Worm (Caenorhabditis elegans) whole organism, L4 larva: ENCODE data around the gene cyp-33C4.

ENCODE experiments used
- F37D6.2 ChIP-seq: sonication (generic microtip); optimal IDR thresholded peaks from 2 replicates; lab custom pipeline; 2016; ENCODE audit warnings: mild to moderate bottlenecking, missing genetic modification characterization, missing compliant biosample characterization
- T20F7.1 ChIP-seq: fragments of 200-800 bp; sonication (Bioruptor generic); optimal IDR thresholded peaks from 2 replicates; lab custom pipeline; 2018; ENCODE audit warnings: mild to moderate bottlenecking, missing genetic modification characterization, missing compliant biosample characterization
- Y105C5A.15 ChIP-seq: fragments of 200-800 bp; sonication (Bioruptor generic); IDR thresholded peaks from 2 replicates; pipeline ENCODE4 v1.3.6; 2022; ENCODE audit warnings: missing genetic modification characterization, missing compliant biosample characterization
- Y48G9A.11 ChIP-seq: fragments of 200-800 bp; sonication (Bioruptor generic); IDR thresholded peaks from 2 replicates; pipeline ENCODE4 v1.3.6; 2022; ENCODE audit warnings: missing genetic modification reagents, missing genetic modification characterization, missing compliant biosample characterization
- Y75B8A.6 ChIP-seq: fragments of 200-800 bp; sonication (Bioruptor generic); IDR thresholded peaks from 2 replicates; pipeline ENCODE4 v1.3.6; 2022; ENCODE audit warnings: missing genetic modification reagents, missing genetic modification characterization, missing compliant biosample characterization
- ZK546.5 ChIP-seq, 2 experiments: sonication (generic microtip); optimal IDR thresholded peaks; 2 replicates each; lab custom pipeline; 2017; ENCODE audit warnings: missing biosample characterization in 2 of 2, missing genetic modification characterization in 2 of 2
- aly-2 ChIP-seq: sonication (generic microtip); optimal IDR thresholded peaks from 2 replicates; lab custom pipeline; 2018; ENCODE audit warnings: missing biosample characterization, missing genetic modification characterization
- arid-1 ChIP-seq: fragments of 200-800 bp; sonication (Bioruptor generic); conservative IDR thresholded peaks from 2 replicates; pipeline ENCODE4 v1.3.6; 2022; ENCODE audit warnings: missing genetic modification reagents, missing genetic modification characterization, missing compliant biosample characterization
- ceh-20 ChIP-seq: fragments of 200-800 bp; sonication (Bioruptor generic); IDR thresholded peaks from 2 replicates; pipeline ENCODE4 v1.3.6; 2022; ENCODE audit warnings: missing genetic modification reagents, missing genetic modification characterization, missing compliant biosample characterization
- ceh-32 ChIP-seq: sonication (generic microtip); optimal IDR thresholded peaks from 2 replicates; lab custom pipeline; 2016; ENCODE audit warnings: mild to moderate bottlenecking, missing genetic modification characterization, missing compliant biosample characterization; ENCODE audit not compliant: poor library complexity
- daf-12 ChIP-seq: fragments of 150-350 bp; optimal IDR thresholded peaks from 2 replicates; lab custom pipeline; 2014; ENCODE audit warnings: missing biosample characterization, missing genetic modification reagents, missing genetic modification characterization
- dmd-8 ChIP-seq: fragments of 200-800 bp; sonication (Bioruptor generic); IDR thresholded peaks from 2 replicates; pipeline ENCODE4 v1.3.6; 2022; ENCODE audit warnings: missing genetic modification characterization, missing compliant biosample characterization
- dmd-9 ChIP-seq: fragments of 200-800 bp; sonication (Bioruptor generic); IDR thresholded peaks from 2 replicates; pipeline ENCODE4 v1.3.6; 2022; ENCODE audit warnings: missing genetic modification reagents, missing genetic modification characterization, missing compliant biosample characterization
- duxl-1 ChIP-seq: sonication (generic microtip); optimal IDR thresholded peaks from 2 replicates; lab custom pipeline; 2016; ENCODE audit warnings: mild to moderate bottlenecking, missing genetic modification characterization, moderate library complexity, missing compliant biosample characterization; ENCODE audit not compliant: poor library complexity
- egl-43 ChIP-seq: fragments of 200-800 bp; sonication (Bioruptor generic); IDR thresholded peaks from 2 replicates; pipeline ENCODE4 v1.3.6; 2022; ENCODE audit warnings: missing genetic modification reagents, missing genetic modification characterization, missing compliant biosample characterization
- fos-1 ChIP-seq: fragments of 150-350 bp; optimal IDR thresholded peaks from 2 replicates; lab custom pipeline; 2014; ENCODE audit warnings: missing biosample characterization, missing genetic modification characterization
- hlh-11 ChIP-seq: fragments of 200-800 bp; sonication (Bioruptor generic); optimal IDR thresholded peaks from 2 replicates; lab custom pipeline; 2018; ENCODE audit warnings: mild to moderate bottlenecking, missing genetic modification characterization, missing compliant biosample characterization
- hlh-30 ChIP-seq: sonication (generic microtip); optimal IDR thresholded peaks from 2 replicates; lab custom pipeline; 2017; ENCODE audit warnings: antibody characterized with exemption, mild to moderate bottlenecking, missing genetic modification characterization, missing compliant biosample characterization; ENCODE audit not compliant: insufficient read depth
- jun-1 ChIP-seq: fragments of 150-350 bp; optimal IDR thresholded peaks from 2 replicates; lab custom pipeline; 2014; ENCODE audit warnings: missing biosample characterization, missing genetic modification reagents, missing genetic modification characterization
- lin-29 ChIP-seq: fragments of 200-800 bp; sonication (Bioruptor generic); IDR thresholded peaks from 2 replicates; pipeline ENCODE4 v1.3.6; 2022; ENCODE audit warnings: missing genetic modification reagents, missing genetic modification characterization, missing compliant biosample characterization
- mes-2 ChIP-seq: sonication (generic microtip); optimal IDR thresholded peaks from 2 replicates; lab custom pipeline; 2016; ENCODE audit warnings: missing genotype, mild to moderate bottlenecking, missing genetic modification characterization, missing compliant biosample characterization; ENCODE audit not compliant: poor library complexity, severe bottlenecking
- nhr-237 ChIP-seq: sonication (generic microtip); optimal IDR thresholded peaks from 2 replicates; lab custom pipeline; 2017; ENCODE audit warnings: missing biosample characterization, missing genetic modification characterization
- nhr-41 ChIP-seq: fragments of 200-800 bp; sonication (Bioruptor generic); IDR thresholded peaks from 2 replicates; pipeline ENCODE4 v1.3.6; 2022; ENCODE audit warnings: missing genetic modification reagents, missing genetic modification characterization, missing compliant biosample characterization
- rbr-2 ChIP-seq: sonication (generic microtip); optimal IDR thresholded peaks from 2 replicates; lab custom pipeline; 2016; ENCODE audit warnings: missing genotype, missing genetic modification characterization, missing compliant biosample characterization
- saeg-2 ChIP-seq: fragments of 200-800 bp; sonication (Bioruptor generic); IDR thresholded peaks from 2 replicates; pipeline ENCODE4 v1.3.6; 2022; ENCODE audit warnings: missing genetic modification reagents, missing genetic modification characterization, missing compliant biosample characterization
- skn-1 ChIP-seq: fragments of 150-350 bp; optimal IDR thresholded peaks from 2 replicates; lab custom pipeline; 2014; ENCODE audit warnings: missing biosample characterization, missing genetic modification characterization
- snpc-4 ChIP-seq: fragments of 150-350 bp; optimal IDR thresholded peaks from 2 replicates; lab custom pipeline; 2014; ENCODE audit warnings: missing biosample characterization, missing genetic modification characterization
- spr-1 ChIP-seq: sonication (generic microtip); optimal IDR thresholded peaks from 2 replicates; lab custom pipeline; 2016; ENCODE audit warnings: mild to moderate bottlenecking, missing genetic modification characterization, missing compliant biosample characterization
- tra-1 ChIP-seq: fragments of 200-800 bp; sonication (Bioruptor generic); IDR thresholded peaks from 2 replicates; pipeline ENCODE4 v1.3.6; 2022; ENCODE audit warnings: missing genetic modification reagents, missing genetic modification characterization, missing compliant biosample characterization
- unc-39 ChIP-seq: sonication (generic microtip); optimal IDR thresholded peaks from 2 replicates; lab custom pipeline; 2017; ENCODE audit warnings: missing biosample characterization, missing genetic modification characterization
- zag-1 ChIP-seq: fragments of 150-350 bp; optimal IDR thresholded peaks from 2 replicates; lab custom pipeline; 2014; ENCODE audit warnings: missing biosample characterization, missing genetic modification characterization
- zfp-3 ChIP-seq: fragments of 200-800 bp; sonication (Bioruptor generic); conservative IDR thresholded peaks from 2 replicates; pipeline ENCODE4 v1.3.6; 2022; ENCODE audit warnings: missing genetic modification reagents, missing genetic modification characterization, missing compliant biosample characterization
- zip-11 ChIP-seq: fragments of 200-800 bp; sonication (Bioruptor generic); IDR thresholded peaks from 2 replicates; pipeline ENCODE4 v1.3.6; 2022; ENCODE audit warnings: missing genetic modification characterization, missing compliant biosample characterization
- ztf-11 ChIP-seq: fragments of 150-350 bp; optimal IDR thresholded peaks from 2 replicates; lab custom pipeline; 2014; ENCODE audit warnings: missing biosample characterization, missing genetic modification characterization
- ztf-7 ChIP-seq: fragments of 150-350 bp; optimal IDR thresholded peaks from 2 replicates; lab custom pipeline; 2014; ENCODE audit warnings: missing biosample characterization, missing genetic modification characterization

Gene cyp-33C4

ce11 chrV:2221764-2222163 lies 14.2 kb upstream of the cyp-33C4 start, which contains the start of gene nhr-128:
Gene nhr-128 (plus strand): TSS chrV:2222064.
- TF ChIP-seq nhr-237 (tag; lab: Kevin White, UChicago) (no peak), daf-12 (tag; lab: Kevin White, UChicago) (no peak), Y105C5A.15 (GFP tag; lab: Robert Waterston, UW) (no peak), egl-43 (GFP tag; lab: Robert Waterston, UW) (no peak), lin-29 (GFP tag; lab: Robert Waterston, UW) (no peak), Y75B8A.6 (GFP tag; lab: Robert Waterston, UW) (no peak), rbr-2 (tag; lab: Kevin White, UChicago) (no peak), arid-1 (GFP tag; lab: Robert Waterston, UW) (no peak), tra-1 (GFP tag; lab: Robert Waterston, UW) (no peak), dmd-9 (GFP tag; lab: Robert Waterston, UW) (no peak), dmd-8 (GFP tag; lab: Robert Waterston, UW) (no peak), ceh-32 (tag; lab: Kevin White, UChicago) (no peak), jun-1 (tag; lab: Kevin White, UChicago) (no peak), unc-39 (no peak), zfp-3 (GFP tag; lab: Robert Waterston, UW) (no peak)

- no peak for TF ChIP-seq zag-1 (tag; lab: Kevin White, UChicago)
Measured at ce11 chrV:2225130-2225529, 10.8 kb upstream of the cyp-33C4 start, which contains the start of gene nhr-103. Gene nhr-103 (plus strand): TSS chrV:2225430.

- TF ChIP-seq hlh-11 (tag; lab: Kevin White, UChicago) (no peak), egl-43 (GFP tag; lab: Robert Waterston, UW) (no peak), Y48G9A.11 (GFP tag; lab: Robert Waterston, UW) (no peak), ztf-11 (no peak), dmd-9 (GFP tag; lab: Robert Waterston, UW) (no peak), saeg-2 (GFP tag; lab: Robert Waterston, UW) (no peak)
Measured at ce11 chrV:2226903-2227302, 9.0 kb upstream of the cyp-33C4 start, which contains the start of gene nhr-18. Gene nhr-18 (plus strand): TSS chrV:2227203.

- TF ChIP-seq ZK546.5 (tag; optimal IDR thresholded peaks at IDR 0.05; lab: Kevin White, UChicago) (no peak), skn-1 (tag; lab: Kevin White, UChicago) (no peak), snpc-4 (tag; lab: Kevin White, UChicago) (no peak), hlh-30 (tag; lab: Kevin White, UChicago) (no peak), ceh-20 (GFP tag; lab: Robert Waterston, UW) (no peak), mes-2 (tag; lab: Kevin White, UChicago) (no peak), zfp-3 (GFP tag; lab: Robert Waterston, UW) (no peak), zip-11 (no peak), ztf-7 (tag; lab: Kevin White, UChicago) (no peak), spr-1 (no peak), T20F7.1 (GFP tag; lab: Kevin White, UChicago) (no peak), nhr-41 (GFP tag; lab: Robert Waterston, UW) (no peak), unc-39 (no peak), fos-1 (tag; lab: Kevin White, UChicago) (no peak), F37D6.2 (tag; lab: Kevin White, UChicago) (no peak), aly-2 (tag; lab: Kevin White, UChicago) (no peak), duxl-1 (tag; lab: Kevin White, UChicago) (no peak)
Measured at ce11 chrV:2228781-2229180, 7.2 kb upstream of the cyp-33C4 start, which contains the start of gene nhr-126. Gene nhr-126 (plus strand): TSS chrV:2229081.
